Fruit fly (Drosophila melanogaster) whole organism, embryonic: ENCODE measurements around the gene Paics.

Experiments
- Atf3 ChIP-seq: fragments of 200-800 bp; sonication (Bioruptor generic); optimal IDR thresholded peaks from 3 replicates; lab custom pipeline; 2016; ENCODE audit warnings: missing biosample characterization, missing genetic modification characterization
- Bgb ChIP-seq: fragments of 200-800 bp; sonication (Bioruptor generic); IDR thresholded peaks from 2 replicates; pipeline ENCODE4 v1.3.6; 2022; ENCODE audit warnings: missing biosample characterization, missing genetic modification characterization; ENCODE audit not compliant: partially characterized antibody
- Bteb2 ChIP-seq: fragments of 200-800 bp; sonication (Bioruptor generic); optimal IDR thresholded peaks from 2 replicates; lab custom pipeline; 2016; ENCODE audit warnings: missing biosample characterization, missing genetic modification characterization
- CG10147 ChIP-seq: fragments of 200-800 bp; sonication (Bioruptor generic); optimal IDR thresholded peaks from 2 replicates; lab custom pipeline; 2019; ENCODE audit warnings: missing biosample characterization, mild to moderate bottlenecking, missing genetic modification characterization, moderate library complexity
- CG11695 ChIP-seq: fragments of 200-800 bp; sonication (Bioruptor generic); IDR thresholded peaks from 3 replicates; pipeline ENCODE4 v1.3.6; 2022; ENCODE audit warnings: missing biosample characterization, missing genetic modification characterization
- CG11696 ChIP-seq: fragments of 200-800 bp; sonication (Bioruptor generic); IDR thresholded peaks from 2 replicates; pipeline ENCODE4 v1.3.6; 2022; ENCODE audit warnings: missing biosample characterization, missing genetic modification characterization
- CG12155 ChIP-seq: fragments of 200-800 bp; sonication (Bioruptor generic); optimal IDR thresholded peaks from 3 replicates; lab custom pipeline; 2016; ENCODE audit warnings: missing biosample characterization, missing genetic modification characterization
- CG1233 ChIP-seq: fragments of 200-800 bp; sonication (Bioruptor generic); optimal IDR thresholded peaks from 4 replicates; lab custom pipeline; 2018; ENCODE audit warnings: missing biosample characterization, mild to moderate bottlenecking, missing genetic modification characterization
- CG12391 ChIP-seq: fragments of 200-800 bp; sonication (Bioruptor generic); optimal IDR thresholded peaks from 3 replicates; lab custom pipeline; 2018; ENCODE audit warnings: missing biosample characterization, mild to moderate bottlenecking, missing genetic modification characterization, moderate library complexity
- CG13287 ChIP-seq: fragments of 200-800 bp; sonication (Bioruptor generic); IDR thresholded peaks from 2 replicates; pipeline ENCODE4 v1.3.6; 2022; ENCODE audit warnings: missing biosample characterization, missing genetic modification characterization; ENCODE audit not compliant: partially characterized antibody
- CG13296 ChIP-seq: fragments of 200-800 bp; sonication (Bioruptor generic); optimal IDR thresholded peaks from 3 replicates; lab custom pipeline; 2018; ENCODE audit warnings: missing biosample characterization, mild to moderate bottlenecking, missing genetic modification characterization
- CG13624 ChIP-seq: fragments of 200-800 bp; sonication (Bioruptor generic); optimal IDR thresholded peaks from 2 replicates; lab custom pipeline; 2016; ENCODE audit warnings: missing biosample characterization, missing genetic modification characterization
- CG13775 ChIP-seq: fragments of 200-800 bp; sonication (Bioruptor generic); optimal IDR thresholded peaks from 3 replicates; lab custom pipeline; 2017; ENCODE audit warnings: missing biosample characterization, mild to moderate bottlenecking, missing genetic modification characterization
- CG17385 ChIP-seq: fragments of 200-800 bp; sonication (Bioruptor generic); optimal IDR thresholded peaks from 3 replicates; lab custom pipeline; 2018; ENCODE audit warnings: missing biosample characterization, mild to moderate bottlenecking, missing genetic modification characterization
- CG18476 ChIP-seq: fragments of 200-800 bp; sonication (Bioruptor generic); optimal IDR thresholded peaks from 2 replicates; lab custom pipeline; 2016; ENCODE audit warnings: missing biosample characterization, mild to moderate bottlenecking, missing genetic modification characterization
- CG18599 ChIP-seq: fragments of 200-800 bp; sonication (Bioruptor generic); optimal IDR thresholded peaks from 3 replicates; lab custom pipeline; 2017; ENCODE audit warnings: missing biosample characterization, missing genetic modification characterization, mild to moderate bottlenecking, moderate library complexity, missing genetic modification reagents
- CG2116 ChIP-seq: fragments of 200-800 bp; sonication (Bioruptor generic); optimal IDR thresholded peaks from 3 replicates; lab custom pipeline; 2018; ENCODE audit warnings: missing biosample characterization, mild to moderate bottlenecking, missing genetic modification characterization
- CG2712 ChIP-seq: fragments of 200-800 bp; optimal IDR thresholded peaks from 3 replicates; lab custom pipeline; 2019; ENCODE audit warnings: missing biosample characterization, mild to moderate bottlenecking, missing genetic modification characterization, moderate library complexity
- CG2875 ChIP-seq: fragments of 200-800 bp; sonication (Bioruptor generic); optimal IDR thresholded peaks from 2 replicates; lab custom pipeline; 2017; ENCODE audit warnings: missing biosample characterization, mild to moderate bottlenecking, missing genetic modification characterization, missing genetic modification reagents
- CG3838 ChIP-seq: fragments of 200-800 bp; sonication (Bioruptor generic); optimal IDR thresholded peaks from 3 replicates; lab custom pipeline; 2016; ENCODE audit warnings: missing biosample characterization, missing genetic modification characterization
- CG43689 ChIP-seq: fragments of 200-800 bp; sonication (Bioruptor generic); IDR thresholded peaks from 2 replicates; pipeline ENCODE4 v1.3.6; 2022; ENCODE audit warnings: missing biosample characterization, missing genetic modification characterization
- CG5953 ChIP-seq: fragments of 200-800 bp; sonication (Bioruptor generic); IDR thresholded peaks from 2 replicates; pipeline ENCODE4 v1.3.6; 2022; ENCODE audit warnings: missing biosample characterization, missing genetic modification characterization
- CG8944 ChIP-seq: fragments of 200-800 bp; sonication (Bioruptor generic); optimal IDR thresholded peaks from 3 replicates; lab custom pipeline; 2016; ENCODE audit warnings: missing biosample characterization, missing genetic modification characterization
- CG9727 ChIP-seq: fragments of 200-800 bp; sonication (Bioruptor generic); optimal IDR thresholded peaks from 3 replicates; lab custom pipeline; 2017; ENCODE audit warnings: missing biosample characterization, mild to moderate bottlenecking, missing genetic modification characterization
- Meics ChIP-seq: fragments of 200-800 bp; sonication (Bioruptor generic); optimal IDR thresholded peaks from 2 replicates; lab custom pipeline; 2017; ENCODE audit warnings: missing biosample characterization, mild to moderate bottlenecking, missing genetic modification characterization
- Opbp ChIP-seq: fragments of 200-800 bp; sonication (Bioruptor generic); IDR thresholded peaks from 3 replicates; pipeline ENCODE4 v1.3.6; 2022; ENCODE audit warnings: missing biosample characterization, missing genetic modification characterization; ENCODE audit not compliant: partially characterized antibody
- Ptx1 ChIP-seq: fragments of 200-800 bp; sonication (Bioruptor generic); IDR thresholded peaks from 2 replicates; pipeline ENCODE4 v1.3.6; 2022; ENCODE audit warnings: missing biosample characterization, missing genetic modification characterization
- Sry-δ ChIP-seq: fragments of 200-800 bp; sonication (Bioruptor generic); optimal IDR thresholded peaks from 2 replicates; lab custom pipeline; 2016; ENCODE audit warnings: missing biosample characterization, missing genetic modification characterization
- Xrp1 ChIP-seq: fragments of 200-800 bp; sonication (Bioruptor generic); IDR thresholded peaks from 2 replicates; pipeline ENCODE4 v1.3.6; 2022; ENCODE audit warnings: missing biosample characterization, missing genetic modification characterization
- ab ChIP-seq: fragments of 200-800 bp; sonication (Bioruptor generic); optimal IDR thresholded peaks from 2 replicates; lab custom pipeline; 2016; ENCODE audit warnings: missing biosample characterization, missing genetic modification characterization
- amos ChIP-seq: fragments of 200-800 bp; sonication (Bioruptor generic); IDR thresholded peaks from 2 replicates; pipeline ENCODE4 v1.3.6; 2022; ENCODE audit warnings: missing biosample characterization, missing genetic modification characterization; ENCODE audit not compliant: partially characterized antibody
- ash1 ChIP-seq: fragments of 200-800 bp; sonication (Bioruptor generic); optimal IDR thresholded peaks from 2 replicates; lab custom pipeline; 2018; ENCODE audit warnings: missing biosample characterization, mild to moderate bottlenecking, missing genetic modification characterization
- bbx ChIP-seq: fragments of 200-800 bp; sonication (Bioruptor generic); IDR thresholded peaks from 2 replicates; pipeline ENCODE4 v1.3.6; 2022; ENCODE audit warnings: missing biosample characterization, missing genetic modification characterization; ENCODE audit not compliant: partially characterized antibody
- bcd ChIP-seq: fragments of 200-800 bp; sonication (Bioruptor generic); optimal IDR thresholded peaks from 2 replicates; lab custom pipeline; 2017; ENCODE audit warnings: missing biosample characterization, mild to moderate bottlenecking, missing genetic modification characterization
- dm ChIP-seq: fragments of 200-800 bp; sonication (Bioruptor generic); optimal IDR thresholded peaks from 3 replicates; lab custom pipeline; 2016; ENCODE audit warnings: missing biosample characterization, missing genetic modification characterization
- eyg ChIP-seq: fragments of 200-800 bp; sonication (Bioruptor generic); optimal IDR thresholded peaks from 3 replicates; lab custom pipeline; 2016; ENCODE audit warnings: missing biosample characterization, missing genetic modification characterization
- gsb ChIP-seq: fragments of 200-800 bp; sonication (Bioruptor generic); IDR thresholded peaks from 2 replicates; pipeline ENCODE4 v1.3.6; 2022; ENCODE audit warnings: missing biosample characterization, missing genetic modification characterization
- gsb-n ChIP-seq: fragments of 200-800 bp; sonication (Bioruptor generic); optimal IDR thresholded peaks from 3 replicates; lab custom pipeline; 2018; ENCODE audit warnings: missing biosample characterization, mild to moderate bottlenecking, missing genetic modification characterization
- ham ChIP-seq: fragments of 200-800 bp; sonication (Bioruptor generic); IDR thresholded peaks from 2 replicates; pipeline ENCODE4 v1.3.6; 2022; ENCODE audit warnings: missing biosample characterization, missing genetic modification characterization
- mld ChIP-seq: fragments of 200-800 bp; sonication (Bioruptor generic); IDR thresholded peaks from 3 replicates; pipeline ENCODE4 v1.3.6; 2022; ENCODE audit warnings: missing biosample characterization, missing genetic modification characterization; ENCODE audit not compliant: partially characterized antibody
- pho ChIP-seq: fragments of 200-800 bp; sonication (Bioruptor generic); optimal IDR thresholded peaks from 2 replicates; lab custom pipeline; 2016; ENCODE audit warnings: missing biosample characterization, missing genetic modification characterization
- pnt ChIP-seq: fragments of 200-800 bp; sonication (Bioruptor generic); optimal IDR thresholded peaks from 3 replicates; lab custom pipeline; 2016; ENCODE audit warnings: missing biosample characterization, missing genetic modification characterization
- sc ChIP-seq, 3 experiments: fragments of >200 bp in 2 of 3; fragments of 200-800 bp in 1 of 3; sonication (Bioruptor generic) in 1 of 3; optimal IDR thresholded peaks; 2 replicates in 2 of 3; 3 replicates in 1 of 3; lab custom pipeline; 2017; ENCODE audit warnings: mild to moderate bottlenecking in 1 of 3, missing biosample characterization in 1 of 3, missing genetic modification characterization in 1 of 3, missing genetic modification reagents in 1 of 3
- scrt ChIP-seq: fragments of 200-800 bp; sonication (Bioruptor generic); optimal IDR thresholded peaks from 2 replicates; lab custom pipeline; 2018; ENCODE audit warnings: missing biosample characterization, mild to moderate bottlenecking, missing genetic modification characterization, moderate library complexity
- sens ChIP-seq: fragments of 200-800 bp; sonication (Bioruptor generic); peaks from one replicate; lab custom pipeline; 2016; ENCODE audit warnings: missing biosample characterization, missing genetic modification characterization
- sob ChIP-seq: fragments of 200-800 bp; sonication (Bioruptor generic); IDR thresholded peaks from 2 replicates; pipeline ENCODE4 v1.3.6; 2022; ENCODE audit warnings: missing biosample characterization, missing genetic modification characterization
- stc ChIP-seq: fragments of 200-800 bp; sonication (Bioruptor generic); IDR thresholded peaks from 2 replicates; pipeline ENCODE4 v1.3.6; 2022; ENCODE audit warnings: missing biosample characterization, missing genetic modification characterization
- unc-4 ChIP-seq: fragments of 200-800 bp; sonication (Bioruptor generic); IDR thresholded peaks from 2 replicates; pipeline ENCODE4 v1.3.6; 2022; ENCODE audit warnings: missing biosample characterization, missing genetic modification characterization; ENCODE audit not compliant: partially characterized antibody
- usp ChIP-seq: fragments of >200 bp; optimal IDR thresholded peaks from 2 replicates; lab custom pipeline; 2017; ENCODE audit warnings: missing biosample characterization, missing genetic modification characterization

Paics gene

DNA sequence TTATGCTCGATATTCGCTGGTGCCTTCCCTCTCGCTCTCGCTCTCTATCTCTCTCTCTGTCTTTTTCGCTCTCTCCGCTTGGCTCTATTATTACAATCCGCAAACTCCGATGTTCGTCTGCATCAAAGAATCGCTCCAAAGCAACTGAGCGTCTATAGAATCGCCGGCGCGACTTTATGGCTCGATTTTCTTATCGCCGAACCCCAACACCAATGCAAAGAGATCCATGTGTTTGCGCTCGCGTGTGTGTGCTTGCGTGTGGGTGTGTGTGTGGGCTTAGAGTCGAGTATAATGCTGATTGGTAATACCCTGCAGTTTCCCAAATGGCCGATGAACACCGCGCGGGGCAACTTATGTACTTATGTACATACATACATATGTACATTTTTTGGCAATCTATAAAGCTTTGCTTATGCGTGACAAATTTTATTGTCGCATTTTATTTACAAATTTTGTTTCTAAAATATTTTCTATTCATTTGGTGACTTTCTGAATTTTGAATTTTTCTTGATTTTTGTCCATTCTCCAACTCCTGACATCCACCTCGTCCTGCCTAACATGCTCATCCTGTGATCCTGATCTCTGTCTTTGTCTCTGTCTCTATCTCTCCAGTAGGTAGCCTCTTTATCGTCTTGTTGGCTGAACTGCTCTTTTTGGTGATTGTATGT lies at the start of gene Paics:
Gene Paics (minus strand): TSS at position 152 of the 668 bp plus-strand sequence.
- peak; percentile 35; the same call in 1 of the 2 replicates for TF ChIP-seq bbx
- TF ChIP-seq unc-4 (GFP tag; lab: Robert Waterston, UW), result 0 out of 2 replicates have a peak, but pooled peaks have one; percentile 17
- no peak for TF ChIP-seq bcd (GFP tag; lab: Kevin White, UChicago)
- TF ChIP-seq dm (GFP tag; lab: Kevin White, UChicago), result no peak
- TF ChIP-seq CG17385 (GFP tag; lab: Kevin White, UChicago), result no peak
- no peak for TF ChIP-seq CG2116 (GFP tag; lab: Kevin White, UChicago)
- TF ChIP-seq CG13296 (GFP tag; lab: Kevin White, UChicago), result no peak
- TF ChIP-seq sens (GFP tag; lab: Kevin White, UChicago), result peak; percentile 71
- TF ChIP-seq Sry-δ (GFP tag; lab: Kevin White, UChicago), result no peak
- 0 out of 2 replicates have a peak, but pooled peaks have one; percentile 38 for TF ChIP-seq Ptx1 (GFP tag; lab: Robert Waterston, UW)
- no peak for TF ChIP-seq ash1 (GFP tag; lab: Kevin White, UChicago)
- TF ChIP-seq ham, result no peak
- no peak for TF ChIP-seq CG12391 (tag; lab: Kevin White, UChicago)
- no peak for TF ChIP-seq CG5953 (GFP tag; lab: Robert Waterston, UW)
- TF ChIP-seq CG2875, result no peak
- peak; percentile 24 for TF ChIP-seq CG9727 (GFP tag; lab: Kevin White, UChicago)
- TF ChIP-seq Bteb2 (GFP tag; lab: Kevin White, UChicago), result no peak
- peak; percentile 9 for TF ChIP-seq CG13624 (GFP tag; lab: Kevin White, UChicago)
- TF ChIP-seq CG12155 (GFP tag; lab: Kevin White, UChicago), result no peak
- no peak for TF ChIP-seq usp (GFP tag; lab: Kevin White, UChicago)
- no peak for TF ChIP-seq pnt
- no peak for TF ChIP-seq ab
- TF ChIP-seq sob (GFP tag; lab: Robert Waterston, UW), result no peak
- TF ChIP-seq Xrp1 (GFP tag; lab: Robert Waterston, UW), result 0 out of 2 replicates have a peak, but pooled peaks have one; percentile 12
- no peak for TF ChIP-seq CG18476 (GFP tag; lab: Kevin White, UChicago)
- TF ChIP-seq scrt (GFP tag; lab: Kevin White, UChicago), result no peak
- TF ChIP-seq CG11696 (GFP tag; lab: Robert Waterston, UW), result no peak
- TF ChIP-seq CG1233 (GFP tag; lab: Kevin White, UChicago), result no peak
- no peak for TF ChIP-seq CG43689 (GFP tag; lab: Robert Waterston, UW)
- peak; percentile 26; the same call in 1 of the 2 replicates for TF ChIP-seq CG13287
- no peak for TF ChIP-seq CG8944 (GFP tag; lab: Kevin White, UChicago)
- no peak; the same call in 2 of the 3 replicates for TF ChIP-seq CG11695
- no peak for TF ChIP-seq eyg
- no peak for TF ChIP-seq CG3838 (GFP tag; lab: Kevin White, UChicago)
- TF ChIP-seq Atf3 (GFP tag; lab: Kevin White, UChicago), result no peak
- peak; percentile 50; the same call in 1 of the 2 replicates for TF ChIP-seq Bgb (GFP tag; lab: Robert Waterston, UW)
- no peak for TF ChIP-seq gsb-n (tag; lab: Kevin White, UChicago)
- TF ChIP-seq mld, result no peak
- no peak for TF ChIP-seq gsb
- no peak for TF ChIP-seq CG10147 (GFP tag; lab: Kevin White, UChicago)
- no peak for TF ChIP-seq sc (optimal IDR thresholded peaks at IDR 0.05; lab: Kevin White, UChicago)
- no peak for TF ChIP-seq sc (GFP tag; optimal IDR thresholded peaks at IDR 0.05; lab: Kevin White, UChicago)
- TF ChIP-seq amos (GFP tag; lab: Robert Waterston, UW), result peak; percentile 36; the same call in 1 of the 2 replicates
- TF ChIP-seq pho (GFP tag; lab: Kevin White, UChicago), result no peak
- peak; percentile 10 for TF ChIP-seq CG2712
- TF ChIP-seq CG13775 (GFP tag; lab: Kevin White, UChicago), result no peak
- 0 out of 3 replicates have a peak, but pooled peaks have one; percentile 29 for TF ChIP-seq Opbp (GFP tag; lab: Robert Waterston, UW)
- no peak for TF ChIP-seq Meics (GFP tag; lab: Kevin White, UChicago)
- no peak for TF ChIP-seq stc (GFP tag; lab: Robert Waterston, UW)
- TF ChIP-seq CG18599, result no peak
